Worm (Caenorhabditis elegans) whole organism, L4/young adult: ENCODE results near the gene Y37E11B.2.

Experiments used
- W03F9.2 ChIP-seq: fragments of 150-350 bp; optimal IDR thresholded peaks from 2 replicates; lab custom pipeline; 2014; ENCODE audit warnings: missing biosample characterization, missing genetic modification characterization
- him-1 ChIP-seq: sonication (generic microtip); optimal IDR thresholded peaks from 2 replicates; lab custom pipeline; 2016; ENCODE audit warnings: missing genotype, missing genetic modification reagents, missing genetic modification characterization, missing compliant biosample characterization

DNA sequence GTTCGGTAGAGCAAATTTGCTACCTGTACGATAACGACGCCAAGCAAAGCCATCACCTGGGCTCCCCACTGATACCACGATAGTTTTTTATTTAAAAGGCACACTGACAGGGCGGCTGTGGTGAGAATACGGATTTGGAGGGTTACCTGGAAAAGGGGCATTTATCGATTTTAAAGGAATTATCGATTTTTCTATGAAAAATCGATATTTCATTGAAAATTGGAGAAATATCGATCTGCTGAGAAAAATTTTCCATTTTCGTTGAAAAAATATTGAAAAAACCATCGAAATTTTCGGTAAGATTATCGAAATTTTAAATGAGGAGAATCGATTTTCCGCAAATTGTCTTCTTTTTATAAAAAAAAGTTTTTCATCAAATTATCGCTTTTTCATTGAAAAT, 33.2 kb upstream of the Y37E11B.2 start:
- TF ChIP-seq W03F9.2 (no peak), him-1 (tag; lab: Kevin White, UChicago) (no peak)
